Worm (Caenorhabditis elegans): ENCODE results near the gene T09B9.5.

ce11 chrX:9777481-9777880 lies at the start of gene T09B9.5:
- no peak for TF ChIP-seq sea-2 (GFP tag; optimal IDR thresholded peaks at IDR 0.05)
- TF ChIP-seq daf-12 (tag; optimal IDR thresholded peaks at IDR 0.05), result no peak
- TF ChIP-seq aly-2 (tag; optimal IDR thresholded peaks at IDR 0.05), result no peak
- no peak for TF ChIP-seq fos-1 (tag; optimal IDR thresholded peaks at IDR 0.05)
- no peak for TF ChIP-seq skn-1 (tag; optimal IDR thresholded peaks at IDR 0.05)
- no peak for TF ChIP-seq elt-2 (tag; optimal IDR thresholded peaks at IDR 0.05)
- no peak for TF ChIP-seq ceh-28 (tag; optimal IDR thresholded peaks at IDR 0.05)
- no peak for TF ChIP-seq unc-62 (GFP tag; optimal IDR thresholded peaks at IDR 0.05)
- TF ChIP-seq nhr-12 (tag; optimal IDR thresholded peaks at IDR 0.05), result no peak
- no peak for TF ChIP-seq nhr-23 (tag; optimal IDR thresholded peaks at IDR 0.05)
- no peak for TF ChIP-seq zag-1 (tag; optimal IDR thresholded peaks at IDR 0.05)
- TF ChIP-seq snpc-4 (tag; optimal IDR thresholded peaks at IDR 0.05), result no peak
- no peak for TF ChIP-seq ceh-9 (tag; optimal IDR thresholded peaks at IDR 0.05)
- TF ChIP-seq lin-39 (tag; optimal IDR thresholded peaks at IDR 0.05), result no peak
